Fruit fly (Drosophila melanogaster): ENCODE results near the gene Brd.

Gene Brd

DNA sequence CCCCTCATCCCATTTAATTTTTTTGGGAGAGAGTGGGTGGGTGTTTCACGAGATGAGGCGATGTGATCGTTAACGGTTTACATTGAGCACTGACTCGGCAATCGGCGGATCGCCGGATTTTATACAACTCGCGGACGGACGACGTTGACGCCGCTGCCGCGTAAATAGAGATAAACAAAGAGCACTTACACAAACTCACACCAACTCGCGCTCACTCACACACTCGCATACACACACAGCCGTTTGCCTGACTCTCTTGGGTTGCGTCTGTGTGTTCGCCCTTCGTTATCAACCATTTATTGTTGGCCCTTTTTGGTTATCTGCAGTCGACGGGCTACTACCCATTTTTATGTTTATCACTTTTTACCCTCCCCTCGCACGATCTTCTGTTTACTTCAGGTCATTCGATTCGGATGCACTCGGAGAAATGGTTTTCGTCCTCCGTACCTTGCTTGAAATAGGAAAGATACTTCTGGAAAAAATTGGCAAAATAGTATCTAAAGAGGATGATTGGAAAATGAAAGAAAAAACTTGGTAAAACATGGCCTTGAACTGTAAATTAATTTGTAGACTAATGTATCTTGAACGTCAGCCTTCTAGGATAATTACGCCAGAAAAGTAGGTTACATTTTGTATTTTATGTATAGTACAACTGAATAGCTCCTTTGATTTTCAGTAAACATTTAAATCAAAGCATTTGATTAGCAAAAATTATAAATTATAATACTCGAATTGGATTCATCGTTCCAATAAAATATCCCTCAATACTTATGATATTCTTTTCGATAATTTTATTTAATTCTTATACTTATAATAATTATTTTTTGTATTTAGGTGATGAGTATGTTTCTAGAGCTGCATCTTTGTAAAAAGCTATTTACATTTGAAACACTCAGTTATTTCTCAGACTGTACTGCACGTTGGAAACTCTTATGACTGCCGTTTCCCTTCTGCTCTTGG is 5.3 kb downstream of the Brd start:
- TF ChIP-seq Clk (GFP tag; optimal IDR thresholded peaks at IDR 0.05) = no peak
- TF ChIP-seq CG33017 (tag; optimal IDR thresholded peaks at IDR 0.05) = no peak
- TF ChIP-seq cic (GFP tag; optimal IDR thresholded peaks at IDR 0.05) = no peak

DNA sequence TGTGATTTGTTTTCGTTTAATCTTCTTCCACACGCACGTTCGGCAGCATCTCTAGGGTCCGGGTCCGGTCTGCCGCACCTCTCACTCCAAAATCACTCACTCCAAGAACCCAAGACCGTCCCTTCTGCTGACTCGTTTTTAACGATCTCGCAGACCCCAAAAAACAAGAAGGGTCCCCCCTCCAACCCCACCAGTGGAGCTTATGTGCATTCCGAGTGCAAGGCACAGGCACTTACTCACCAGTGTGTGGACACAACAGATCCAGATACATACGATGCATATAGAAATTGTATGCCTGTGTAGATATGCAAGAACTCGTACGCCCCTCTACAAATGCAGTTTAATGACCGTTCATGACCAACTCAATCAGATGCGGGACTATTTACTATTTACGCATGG is 6.0 kb downstream of the Brd start:
- TF ChIP-seq CG7045 (GFP tag; optimal IDR thresholded peaks at IDR 0.05) (no peak), CG14711 (tag; optimal IDR thresholded peaks at IDR 0.05) (no peak), kay (GFP tag; ENCODE audit: borderline replicate concordance) (no peak), pad (GFP tag; optimal IDR thresholded peaks at IDR 0.05) (no peak), toe (GFP tag; optimal IDR thresholded peaks at IDR 0.05) (no peak), cnc (optimal IDR thresholded peaks at IDR 0.05) (no peak), ovo (GFP tag; optimal IDR thresholded peaks at IDR 0.05) (no peak), CG5204 (GFP tag; optimal IDR thresholded peaks at IDR 0.05) (no peak), Hr96 (GFP tag; optimal IDR thresholded peaks at IDR 0.05) (no peak)

DNA sequence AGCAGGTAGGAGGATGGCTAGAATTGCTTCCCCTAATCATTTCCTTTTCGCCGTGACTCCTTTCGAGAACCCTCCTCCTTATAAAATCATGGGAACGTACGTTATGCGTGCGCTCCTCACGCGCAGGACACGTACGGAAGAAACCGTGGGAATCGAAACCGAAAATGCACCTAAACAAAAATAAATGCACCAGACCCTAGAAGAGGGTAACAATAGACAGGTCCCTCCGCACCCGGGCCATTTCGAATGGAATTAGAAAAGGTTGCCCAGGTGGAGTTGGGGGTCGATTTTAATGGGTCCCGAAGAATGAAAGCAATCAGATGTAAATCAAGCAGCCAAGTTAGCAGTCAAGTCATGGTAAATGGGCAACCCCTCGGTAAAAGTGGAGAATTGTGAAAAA is 6.9 kb downstream of the Brd start, which contains the start of gene CG3349:
Gene CG3349, plus strand, starts transcription at position 289 of the 400 bp plus-strand sequence.
- no peak for TF ChIP-seq ovo (GFP tag; optimal IDR thresholded peaks at IDR 0.05)
- no peak for TF ChIP-seq pad (GFP tag; optimal IDR thresholded peaks at IDR 0.05)
- no peak for TF ChIP-seq CG11617 (GFP tag; optimal IDR thresholded peaks at IDR 0.05)
- no peak for TF ChIP-seq CG5204 (GFP tag; optimal IDR thresholded peaks at IDR 0.05)
- TF ChIP-seq CG33017 (tag; optimal IDR thresholded peaks at IDR 0.05) = no peak
- TF ChIP-seq kay (GFP tag; ENCODE audit: borderline replicate concordance) = no peak
- TF ChIP-seq tj (GFP tag; optimal IDR thresholded peaks at IDR 0.05) = no peak
- no peak for TF ChIP-seq Hr96 (GFP tag; optimal IDR thresholded peaks at IDR 0.05)
- TF ChIP-seq toe (GFP tag; optimal IDR thresholded peaks at IDR 0.05) = no peak
- TF ChIP-seq Crg-1 (GFP tag; optimal IDR thresholded peaks at IDR 0.05) = no peak
- TF ChIP-seq CG7101 (tag; optimal IDR thresholded peaks at IDR 0.05) = no peak

DNA sequence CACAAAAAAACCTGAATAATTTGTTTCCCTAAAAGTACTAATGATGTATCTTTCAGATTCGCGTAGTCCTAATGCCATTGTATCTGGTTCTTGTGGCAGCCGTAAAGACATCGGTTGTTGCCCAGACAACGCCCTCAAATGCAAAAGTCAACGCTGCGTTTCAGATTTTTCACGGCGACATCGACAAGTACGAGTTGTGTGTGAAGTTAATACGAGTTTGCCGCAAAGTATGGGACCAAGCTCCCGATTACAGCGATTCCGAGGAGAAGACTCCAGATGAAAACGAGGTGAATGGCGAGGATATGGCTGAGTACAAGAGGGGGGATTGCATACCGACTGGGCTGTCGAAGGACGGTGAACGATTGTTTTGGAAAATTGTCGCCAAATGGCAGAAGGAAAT is 7.6 kb downstream of the Brd start:
- TF ChIP-seq cnc (optimal IDR thresholded peaks at IDR 0.05) = no peak
- TF ChIP-seq CG14711 (tag; optimal IDR thresholded peaks at IDR 0.05) = no peak
- TF ChIP-seq pad (GFP tag; optimal IDR thresholded peaks at IDR 0.05) = no peak
- no peak for TF ChIP-seq toe (GFP tag; optimal IDR thresholded peaks at IDR 0.05)
- TF ChIP-seq CG5204 (GFP tag; optimal IDR thresholded peaks at IDR 0.05) = no peak
- no peak for TF ChIP-seq Mnt (GFP tag; optimal IDR thresholded peaks at IDR 0.05)
- no peak for TF ChIP-seq Crg-1 (GFP tag; optimal IDR thresholded peaks at IDR 0.05)
- no peak for TF ChIP-seq tj (GFP tag; optimal IDR thresholded peaks at IDR 0.05)
- TF ChIP-seq CG1620 (GFP tag; optimal IDR thresholded peaks at IDR 0.05) = no peak
- TF ChIP-seq Hr96 (GFP tag; optimal IDR thresholded peaks at IDR 0.05) = no peak
- no peak for TF ChIP-seq CG7101 (tag; optimal IDR thresholded peaks at IDR 0.05)
- no peak for TF ChIP-seq CG12768 (GFP tag; optimal IDR thresholded peaks at IDR 0.05)
- no peak for TF ChIP-seq Clk (GFP tag; optimal IDR thresholded peaks at IDR 0.05)

DNA sequence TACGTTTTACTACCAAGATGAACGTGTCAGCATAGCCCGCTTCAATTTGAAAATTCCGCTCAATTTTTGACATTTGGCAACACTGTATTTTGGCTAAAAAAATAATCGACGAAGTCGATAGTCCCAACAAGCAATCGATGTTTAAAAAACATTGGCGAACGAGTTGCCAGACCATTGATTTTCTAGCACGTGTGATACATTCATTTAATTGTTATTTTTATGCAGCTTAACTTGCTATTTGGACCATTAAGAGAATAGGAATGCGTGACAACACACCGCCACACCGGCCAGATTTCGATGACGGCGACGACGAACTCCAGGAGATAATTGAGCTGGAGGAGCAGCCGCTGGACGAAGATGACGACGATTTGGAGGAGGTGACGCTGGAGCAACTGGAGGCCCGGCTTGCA is 10.2 kb downstream of the Brd start, which contains the start of gene CG5114:
Gene CG5114, plus strand, starts transcription at position 161 of the 410 bp plus-strand sequence.
- no peak for TF ChIP-seq cnc (optimal IDR thresholded peaks at IDR 0.05)
- TF ChIP-seq CG7045 (GFP tag; optimal IDR thresholded peaks at IDR 0.05) = peak; percentile 11
- peak; percentile 44 for TF ChIP-seq Crg-1 (GFP tag; optimal IDR thresholded peaks at IDR 0.05)
- peak; percentile 58 for TF ChIP-seq CG12768 (GFP tag; optimal IDR thresholded peaks at IDR 0.05)
- peak; percentile 36 for TF ChIP-seq CG7101 (tag; optimal IDR thresholded peaks at IDR 0.05)
- TF ChIP-seq CG33017 (tag; optimal IDR thresholded peaks at IDR 0.05) = peak; percentile 23
- TF ChIP-seq cic (GFP tag; optimal IDR thresholded peaks at IDR 0.05) = peak; percentile 36
- no peak for TF ChIP-seq Clk (GFP tag; optimal IDR thresholded peaks at IDR 0.05)
- TF ChIP-seq toe (GFP tag; optimal IDR thresholded peaks at IDR 0.05) = no peak
- TF ChIP-seq CG14711 (tag; optimal IDR thresholded peaks at IDR 0.05) = peak; percentile 42
- peak; percentile 98 for TF ChIP-seq Mnt (GFP tag; optimal IDR thresholded peaks at IDR 0.05)
- no peak for TF ChIP-seq Hr96 (GFP tag; optimal IDR thresholded peaks at IDR 0.05)
- TF ChIP-seq CG5204 (GFP tag; optimal IDR thresholded peaks at IDR 0.05) = no peak
- TF ChIP-seq pad (GFP tag; optimal IDR thresholded peaks at IDR 0.05) = peak; percentile 50
- TF ChIP-seq tj (GFP tag; optimal IDR thresholded peaks at IDR 0.05) = no peak
- TF ChIP-seq bab1 (GFP tag; optimal IDR thresholded peaks at IDR 0.05) = peak; percentile 70
- TF ChIP-seq CG1620 (GFP tag; optimal IDR thresholded peaks at IDR 0.05) = peak; percentile 46
- TF ChIP-seq kay (GFP tag; ENCODE audit: borderline replicate concordance) = no peak
- no peak for TF ChIP-seq CG11617 (GFP tag; optimal IDR thresholded peaks at IDR 0.05)
- no peak for TF ChIP-seq ovo (GFP tag; optimal IDR thresholded peaks at IDR 0.05)

DNA sequence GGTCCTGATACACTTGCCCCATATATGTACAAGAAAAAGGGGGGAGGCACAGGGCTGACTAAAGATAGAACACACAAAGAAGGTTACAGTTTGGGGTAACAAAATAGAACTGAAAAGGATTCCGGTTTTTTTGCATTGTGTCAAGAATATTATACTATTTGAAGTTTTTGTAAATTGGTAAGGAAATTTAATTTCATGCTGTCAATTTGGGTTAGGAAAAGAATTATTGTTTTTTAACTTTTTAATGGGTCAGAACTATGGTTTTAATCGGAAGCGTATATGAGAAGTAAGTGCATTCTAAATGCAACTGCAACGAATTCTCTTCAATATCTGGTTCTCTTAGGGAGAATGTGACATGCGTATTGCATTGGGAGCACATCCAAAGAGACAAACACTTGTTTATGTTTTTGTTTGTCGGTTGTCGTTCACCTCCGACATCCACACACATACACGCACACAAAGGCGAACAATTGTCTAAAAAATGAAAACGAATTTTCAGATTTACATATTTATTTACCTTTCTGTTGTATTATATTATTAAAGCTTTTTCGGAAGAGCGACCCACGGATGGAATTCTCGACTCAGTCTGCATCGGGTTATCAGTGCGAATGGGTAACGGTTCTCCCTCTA is 12.2 kb downstream of the Brd start, which contains the start of gene mnd:
Gene mnd, plus strand, starts transcription at position 580 of the 630 bp plus-strand sequence.
- TF ChIP-seq CG12768 (GFP tag; optimal IDR thresholded peaks at IDR 0.05) (no peak), CG11617 (GFP tag; optimal IDR thresholded peaks at IDR 0.05) (no peak), CG7101 (tag; optimal IDR thresholded peaks at IDR 0.05) (no peak), CG14711 (tag; optimal IDR thresholded peaks at IDR 0.05) (peak; percentile 31), bab1 (GFP tag; optimal IDR thresholded peaks at IDR 0.05) (no peak)
